Fruit fly (Drosophila melanogaster): Measurements from ENCODE around the gene YL-1.

Gene YL-1

dm6 chr2L:10968009-10968383 is 2.2 kb upstream of the YL-1 start:
- TF ChIP-seq CG5204 (GFP tag; optimal IDR thresholded peaks at IDR 0.05) (no peak), CG33017 (tag; optimal IDR thresholded peaks at IDR 0.05) (no peak)

- no peak for TF ChIP-seq Crg-1 (GFP tag; optimal IDR thresholded peaks at IDR 0.05)
- TF ChIP-seq CG7101 (tag; optimal IDR thresholded peaks at IDR 0.05): peak; percentile 31
- TF ChIP-seq kay (GFP tag; ENCODE audit: borderline replicate concordance): no peak
- peak; percentile 54 for TF ChIP-seq CG14711 (tag; optimal IDR thresholded peaks at IDR 0.05)
- peak; percentile 40 for TF ChIP-seq tj (GFP tag; optimal IDR thresholded peaks at IDR 0.05)
- TF ChIP-seq toe (GFP tag; optimal IDR thresholded peaks at IDR 0.05): no peak
- TF ChIP-seq Mnt (GFP tag; optimal IDR thresholded peaks at IDR 0.05): peak; percentile 31
- TF ChIP-seq CG33017 (tag; optimal IDR thresholded peaks at IDR 0.05): peak; percentile 63
- TF ChIP-seq CG11617 (GFP tag; optimal IDR thresholded peaks at IDR 0.05): no peak
- no peak for TF ChIP-seq CG1620 (GFP tag; optimal IDR thresholded peaks at IDR 0.05)
Observed at dm6 chr2L:10972224-10972623, 2.0 kb downstream of the YL-1 start, which contains the start of gene CG16743. Gene CG16743, plus strand, starts transcription at chr2L:10972280.

- TF ChIP-seq bab1 (GFP tag; optimal IDR thresholded peaks at IDR 0.05): no peak
- no peak for TF ChIP-seq pad (GFP tag; optimal IDR thresholded peaks at IDR 0.05)
- no peak for TF ChIP-seq cnc (optimal IDR thresholded peaks at IDR 0.05)
- no peak for TF ChIP-seq Crg-1 (GFP tag; optimal IDR thresholded peaks at IDR 0.05)
- TF ChIP-seq CG5204 (GFP tag; optimal IDR thresholded peaks at IDR 0.05): no peak
- no peak for TF ChIP-seq CG14711 (tag; optimal IDR thresholded peaks at IDR 0.05)
- no peak for TF ChIP-seq tj (GFP tag; optimal IDR thresholded peaks at IDR 0.05)
- TF ChIP-seq CG33017 (tag; optimal IDR thresholded peaks at IDR 0.05): no peak
- TF ChIP-seq CG12768 (GFP tag; optimal IDR thresholded peaks at IDR 0.05): no peak
- TF ChIP-seq toe (GFP tag; optimal IDR thresholded peaks at IDR 0.05): no peak
- no peak for TF ChIP-seq Hr96 (GFP tag; optimal IDR thresholded peaks at IDR 0.05)
- TF ChIP-seq CG7045 (GFP tag; optimal IDR thresholded peaks at IDR 0.05): no peak
- no peak for TF ChIP-seq Mnt (GFP tag; optimal IDR thresholded peaks at IDR 0.05)
- TF ChIP-seq Clk (GFP tag; optimal IDR thresholded peaks at IDR 0.05): no peak
Observed at dm6 chr2L:10974638-10975037, 4.4 kb downstream of the YL-1 start.

- TF ChIP-seq Mnt (GFP tag; optimal IDR thresholded peaks at IDR 0.05): no peak
- TF ChIP-seq Hr96 (GFP tag; optimal IDR thresholded peaks at IDR 0.05): no peak
- no peak for TF ChIP-seq tj (GFP tag; optimal IDR thresholded peaks at IDR 0.05)
- TF ChIP-seq Crg-1 (GFP tag; optimal IDR thresholded peaks at IDR 0.05): no peak
- no peak for TF ChIP-seq CG33017 (tag; optimal IDR thresholded peaks at IDR 0.05)
- no peak for TF ChIP-seq CG14711 (tag; optimal IDR thresholded peaks at IDR 0.05)
- no peak for TF ChIP-seq pad (GFP tag; optimal IDR thresholded peaks at IDR 0.05)
- no peak for TF ChIP-seq CG1620 (GFP tag; optimal IDR thresholded peaks at IDR 0.05)
Observed at dm6 chr2L:10975193-10975592, 5.0 kb downstream of the YL-1 start, which contains the start of gene abo. Gene abo, minus strand, starts transcription at chr2L:10975293.

dm6 chr2L:10976046-10976863 is 6.0 kb downstream of the YL-1 start, which contains the start of the genes ATPsynG and SCAR:
Gene ATPsynG, minus strand, starts transcription at chr2L:10976399.
Gene SCAR, plus strand, starts transcription at chr2L:10976772.
- no peak for TF ChIP-seq Clk (GFP tag; optimal IDR thresholded peaks at IDR 0.05)
- no peak for TF ChIP-seq bab1 (GFP tag; optimal IDR thresholded peaks at IDR 0.05)
- no peak for TF ChIP-seq CG33017 (tag; optimal IDR thresholded peaks at IDR 0.05)
- TF ChIP-seq CG5204 (GFP tag; optimal IDR thresholded peaks at IDR 0.05): no peak
- no peak for TF ChIP-seq tj (GFP tag; optimal IDR thresholded peaks at IDR 0.05)
- no peak for TF ChIP-seq Mnt (GFP tag; optimal IDR thresholded peaks at IDR 0.05)
- TF ChIP-seq ovo (GFP tag; optimal IDR thresholded peaks at IDR 0.05): no peak
- no peak for TF ChIP-seq CG12768 (GFP tag; optimal IDR thresholded peaks at IDR 0.05)
- no peak for TF ChIP-seq toe (GFP tag; optimal IDR thresholded peaks at IDR 0.05)
- no peak for TF ChIP-seq CG1620 (GFP tag; optimal IDR thresholded peaks at IDR 0.05)
- TF ChIP-seq pad (GFP tag; optimal IDR thresholded peaks at IDR 0.05): no peak
- no peak for TF ChIP-seq Crg-1 (GFP tag; optimal IDR thresholded peaks at IDR 0.05)

- no peak for TF ChIP-seq Clk (GFP tag; optimal IDR thresholded peaks at IDR 0.05)
- TF ChIP-seq CG7045 (GFP tag; optimal IDR thresholded peaks at IDR 0.05): no peak
- TF ChIP-seq cic (GFP tag; optimal IDR thresholded peaks at IDR 0.05): peak; percentile 21
- peak; percentile 33 for TF ChIP-seq tj (GFP tag; optimal IDR thresholded peaks at IDR 0.05)
- TF ChIP-seq bab1 (GFP tag; optimal IDR thresholded peaks at IDR 0.05): peak; percentile 36
Observed at dm6 chr2L:10976864-10977586, 6.8 kb downstream of the YL-1 start.

dm6 chr2L:10986138-10986537 is 15.9 kb downstream of the YL-1 start:
- no peak for TF ChIP-seq Hr96 (GFP tag; optimal IDR thresholded peaks at IDR 0.05)
- peak; percentile 35 for TF ChIP-seq bab1 (GFP tag; optimal IDR thresholded peaks at IDR 0.05)
